Worm (Caenorhabditis elegans): ENCODE results near the gene jac-1.

Gene jac-1

DNA sequence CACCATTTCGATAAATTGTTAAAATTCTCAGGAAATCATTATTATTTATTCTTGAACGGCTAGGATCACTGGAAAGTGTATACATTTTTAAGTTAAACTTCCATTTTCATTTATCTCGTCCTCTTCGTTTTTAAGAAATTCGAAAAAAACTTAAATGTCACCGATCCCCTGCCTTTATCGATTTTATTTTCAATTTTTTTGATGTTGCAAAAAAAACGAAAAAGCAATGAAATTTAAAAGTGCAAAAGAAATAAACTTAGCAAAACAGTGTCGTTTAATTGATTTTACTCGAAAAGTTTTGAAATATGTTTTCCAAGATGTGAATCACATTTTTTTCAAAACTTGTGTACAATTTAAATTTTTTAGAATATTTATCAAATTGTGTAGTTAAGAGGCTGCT lies 14.4 kb upstream of the jac-1 start:
- TF ChIP-seq nhr-47 (tag; optimal IDR thresholded peaks at IDR 0.05) = no peak
- TF ChIP-seq nhr-76 (tag; optimal IDR thresholded peaks at IDR 0.05) = no peak
- no peak for TF ChIP-seq nhr-77 (tag; optimal IDR thresholded peaks at IDR 0.05)
- TF ChIP-seq lin-35 (GFP tag; optimal IDR thresholded peaks at IDR 0.05) = no peak
- TF ChIP-seq egl-27 (tag; optimal IDR thresholded peaks at IDR 0.05) = no peak
- no peak for TF ChIP-seq C34B4.2 (tag; optimal IDR thresholded peaks at IDR 0.05)
- TF ChIP-seq unc-130 (tag; optimal IDR thresholded peaks at IDR 0.05) = no peak

DNA sequence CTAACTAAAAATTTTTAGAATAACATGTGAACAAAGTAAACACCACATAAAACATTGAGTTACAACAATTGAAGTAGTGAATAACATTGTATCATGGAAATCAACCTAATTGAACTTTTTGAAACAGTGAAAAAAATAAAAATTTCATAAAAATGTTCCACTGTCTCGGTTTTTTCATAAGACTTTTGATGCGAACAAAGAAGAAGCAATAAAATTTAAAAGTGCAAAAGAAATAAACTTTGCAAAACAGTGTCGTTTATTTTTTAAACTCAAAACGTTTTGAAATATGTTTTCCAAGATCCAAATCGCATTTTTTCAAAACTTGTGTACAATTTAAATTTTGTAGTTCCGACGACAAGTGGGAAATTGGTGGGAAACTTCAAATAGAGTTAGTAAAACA lies 11.4 kb upstream of the jac-1 start:
- TF ChIP-seq ceh-88 (GFP tag; IDR thresholded peaks at IDR 0.05) = no peak
- TF ChIP-seq sup-37 (GFP tag; optimal IDR thresholded peaks at IDR 0.05) = no peak
- no peak for TF ChIP-seq fkh-4 (tag; optimal IDR thresholded peaks at IDR 0.05; ENCODE audit: borderline replicate concordance)
- no peak for TF ChIP-seq ces-1 (GFP tag; optimal IDR thresholded peaks at IDR 0.05)
- TF ChIP-seq nhr-47 (tag; optimal IDR thresholded peaks at IDR 0.05) = no peak
- TF ChIP-seq nhr-84 (tag; optimal IDR thresholded peaks at IDR 0.05) = no peak
- TF ChIP-seq ceh-82 (tag; optimal IDR thresholded peaks at IDR 0.05) = no peak
- TF ChIP-seq aha-1 (tag; optimal IDR thresholded peaks at IDR 0.05) = no peak
- TF ChIP-seq sptf-1 (tag; optimal IDR thresholded peaks at IDR 0.05) = no peak
- no peak for TF ChIP-seq skn-1 (tag; optimal IDR thresholded peaks at IDR 0.05)
- no peak for TF ChIP-seq fkh-10 (GFP tag; optimal IDR thresholded peaks at IDR 0.05)
- TF ChIP-seq swsn-7 (tag; optimal IDR thresholded peaks at IDR 0.05) = no peak
- TF ChIP-seq alr-1 (tag; optimal IDR thresholded peaks at IDR 0.05; ENCODE audit: borderline replicate concordance) = no peak
- no peak for TF ChIP-seq elt-3 (tag; optimal IDR thresholded peaks at IDR 0.05)
- no peak for TF ChIP-seq pag-3 (tag; optimal IDR thresholded peaks at IDR 0.05; ENCODE audit: borderline replicate concordance, insufficient read depth)
- TF ChIP-seq nhr-90 (tag; optimal IDR thresholded peaks at IDR 0.05; ENCODE audit: poor library complexity) = no peak

DNA sequence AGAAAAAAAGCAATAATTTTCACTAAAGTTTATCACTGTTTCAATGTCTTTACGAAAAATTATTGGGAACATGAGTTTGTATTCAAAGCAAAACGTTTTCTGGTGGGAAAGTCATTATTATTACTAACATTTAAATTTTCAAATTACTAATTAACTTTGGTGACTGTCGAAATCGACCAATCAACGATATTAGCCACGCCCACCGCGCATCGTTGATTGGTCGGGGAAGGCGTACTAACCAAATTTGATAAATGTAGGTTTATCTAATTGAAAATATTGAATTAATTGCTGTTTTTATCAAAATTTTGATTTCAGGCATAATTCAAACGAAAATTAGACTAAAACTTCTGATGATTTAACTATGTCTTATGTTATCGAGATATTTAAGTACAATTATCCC lies 10.0 kb upstream of the jac-1 start:
- TF ChIP-seq ztf-4 (tag; optimal IDR thresholded peaks at IDR 0.05) = no peak
- no peak for TF ChIP-seq unc-62 (GFP tag; optimal IDR thresholded peaks at IDR 0.05)
- TF ChIP-seq sox-4 (tag; optimal IDR thresholded peaks at IDR 0.05) = no peak
- TF ChIP-seq pqm-1 (tag; optimal IDR thresholded peaks at IDR 0.05) = no peak
- no peak for TF ChIP-seq F16B12.6 (tag; optimal IDR thresholded peaks at IDR 0.05)
- no peak for TF ChIP-seq lin-15B (tag; optimal IDR thresholded peaks at IDR 0.05)
- TF ChIP-seq lin-35 (GFP tag; optimal IDR thresholded peaks at IDR 0.05) = no peak
- TF ChIP-seq vab-15 (tag; optimal IDR thresholded peaks at IDR 0.05) = no peak
- no peak for TF ChIP-seq Y116A8C.19 (tag; optimal IDR thresholded peaks at IDR 0.05; ENCODE audit: borderline replicate concordance)
- TF ChIP-seq nhr-237 (tag; optimal IDR thresholded peaks at IDR 0.05) = no peak
- TF ChIP-seq nhr-20 (tag; optimal IDR thresholded peaks at IDR 0.05) = no peak
- no peak for TF ChIP-seq nhr-85 (tag)
- TF ChIP-seq nhr-11 (tag; optimal IDR thresholded peaks at IDR 0.05) = no peak

DNA sequence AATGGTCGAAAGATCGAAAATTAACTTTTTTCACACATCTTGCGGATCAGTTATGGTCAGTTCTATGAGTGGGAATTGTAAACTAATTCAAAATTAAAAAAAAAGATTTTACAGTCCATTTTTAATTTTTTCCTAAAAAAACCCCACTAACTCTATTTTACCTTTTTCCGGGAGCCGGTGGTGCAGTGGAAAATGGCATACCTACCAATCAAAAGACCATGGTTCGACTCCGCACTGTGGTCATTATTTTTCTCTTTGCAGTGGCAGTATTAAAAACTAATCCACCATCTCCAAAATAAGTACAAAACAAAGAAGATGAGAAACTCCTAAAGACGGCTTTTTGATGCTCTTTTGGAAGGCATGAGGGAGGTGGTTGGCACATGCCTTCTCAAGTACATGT lies 9.4 kb upstream of the jac-1 start:
- TF ChIP-seq elt-2 (tag; optimal IDR thresholded peaks at IDR 0.05) (no peak), mep-1 (tag; optimal IDR thresholded peaks at IDR 0.05) (no peak), fkh-4 (tag; optimal IDR thresholded peaks at IDR 0.05; ENCODE audit: borderline replicate concordance) (no peak), nhr-19 (GFP tag; conservative IDR thresholded peaks at IDR 0.05) (no peak), C04F5.9 (tag; optimal IDR thresholded peaks at IDR 0.05) (no peak), C16A3.4 (tag; optimal IDR thresholded peaks at IDR 0.05) (no peak), elt-3 (tag; optimal IDR thresholded peaks at IDR 0.05) (no peak)

Measured in whole organism, L1 larva.